Worm (Caenorhabditis elegans): Measurements from ENCODE around the gene pqn-35.

- TF ChIP-seq hlh-12 (tag; optimal IDR thresholded peaks at IDR 0.05), result no peak
- no peak for TF ChIP-seq ztf-26 (tag; optimal IDR thresholded peaks at IDR 0.05)
- no peak for TF ChIP-seq rcor-1 (GFP tag; IDR thresholded peaks at IDR 0.05)
- TF ChIP-seq Y79H2A.3 (GFP tag; conservative IDR thresholded peaks at IDR 0.05), result no peak
- TF ChIP-seq nhr-90 (tag; optimal IDR thresholded peaks at IDR 0.05), result no peak
These were observed 28.0 kb downstream of the pqn-35 start for ce11 chrII:4640748-4641147.

Data from whole organism, young adult.